Fruit fly (Drosophila melanogaster): ENCODE measurements around the gene CG2444.

DNA sequence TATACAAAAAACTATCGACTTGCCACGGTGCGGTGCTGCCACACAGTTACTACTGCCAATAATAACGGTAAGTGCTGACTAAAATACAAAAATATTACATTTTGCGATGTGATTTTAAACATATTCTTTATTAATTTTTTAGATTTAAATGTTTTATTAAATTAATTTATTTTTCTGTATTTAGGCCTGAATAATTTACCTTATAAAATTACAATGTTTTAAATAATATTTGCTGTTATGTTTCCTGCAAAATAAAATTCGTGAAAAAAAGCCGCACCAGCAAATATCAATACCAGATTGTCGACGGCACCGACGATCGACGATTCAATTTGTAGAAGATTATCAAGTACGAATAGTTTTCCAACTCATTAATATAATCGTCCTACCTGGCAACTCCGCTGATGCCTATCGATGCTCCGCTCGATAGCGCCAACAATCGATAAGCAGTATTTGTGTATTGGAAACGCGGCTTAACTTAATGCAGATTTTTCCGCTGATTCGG is 26.5 kb downstream of the CG2444 start, which contains the start of the genes Vlet and bif:
- TF ChIP-seq CG8478 (optimal IDR thresholded peaks at IDR 0.05) (no peak), CTCF (optimal IDR thresholded peaks at IDR 0.05) (peak in 1 of 2 experiments; percentile 9)
